Worm (Caenorhabditis elegans): ENCODE results near the gene K11H12.7.

Gene K11H12.7

ce11 chrIV:698304-698703 lies 33.0 kb downstream of the K11H12.7 start, which contains the start of gene Y55F3C.17:
Y55F3C.17 (minus strand) TSS chrIV:698404.
- TF ChIP-seq sup-37 (GFP tag; optimal IDR thresholded peaks at IDR 0.05): no peak

ce11 chrIV:707635-708034 lies 42.3 kb downstream of the K11H12.7 start, which contains the start of gene cutl-26:
cutl-26 (minus strand) TSS chrIV:707735.
- TF ChIP-seq efl-1 (optimal IDR thresholded peaks at IDR 0.05): no peak
- peak in 1 of 2 experiments; percentile 60 for TF ChIP-seq efl-1 (GFP tag; optimal IDR thresholded peaks at IDR 0.05 in 1 of 2)
- TF ChIP-seq isw-1 (GFP tag; IDR thresholded peaks at IDR 0.05): no peak

- TF ChIP-seq jun-1 (tag; optimal IDR thresholded peaks at IDR 0.05) (no peak), nhr-19 (GFP tag; conservative IDR thresholded peaks at IDR 0.05) (no peak), nhr-90 (tag; optimal IDR thresholded peaks at IDR 0.05; ENCODE audit: poor library complexity) (no peak), ets-5 (GFP tag; IDR thresholded peaks at IDR 0.05) (no peak), ama-1 (optimal IDR thresholded peaks at IDR 0.05) (no peak), mab-9 (GFP tag; IDR thresholded peaks at IDR 0.05) (no peak)
Measured at ce11 chrIV:715433-715832, 50.1 kb downstream of the K11H12.7 start.

ce11 chrIV:716323-716722 lies 51.0 kb downstream of the K11H12.7 start, which contains the start of gene clec-164:
clec-164 (plus strand) TSS chrIV:716623.
- TF ChIP-seq dsc-1 (tag; optimal IDR thresholded peaks at IDR 0.05): no peak
- TF ChIP-seq blmp-1 (tag; optimal IDR thresholded peaks at IDR 0.05): no peak
- TF ChIP-seq elt-2 (tag; optimal IDR thresholded peaks at IDR 0.05): no peak
- no peak for TF ChIP-seq swsn-7 (tag; optimal IDR thresholded peaks at IDR 0.05)
- no peak for TF ChIP-seq aly-2 (tag; optimal IDR thresholded peaks at IDR 0.05)
- no peak for TF ChIP-seq nhr-71 (tag; optimal IDR thresholded peaks at IDR 0.05)
- no peak for TF ChIP-seq lin-14 (GFP tag; optimal IDR thresholded peaks at IDR 0.05)

Measured in whole organism, L1 larva.